Fruit fly (Drosophila melanogaster) whole organism, pupa: ENCODE results near the gene His4r.

ENCODE experiments used
- CG10348 ChIP-seq: fragments of 200-800 bp; sonication (Bioruptor generic); IDR thresholded peaks from 2 replicates; pipeline ENCODE4 v1.3.6; 2022; ENCODE audit warnings: missing biosample characterization, missing genetic modification characterization
- CG12605 ChIP-seq: fragments of 200-800 bp; sonication (Bioruptor generic); IDR thresholded peaks from 2 replicates; pipeline ENCODE4 v1.3.6; 2022; ENCODE audit warnings: missing biosample characterization, missing genetic modification characterization
- CG13204 ChIP-seq: fragments of 200-800 bp; sonication (Bioruptor generic); optimal IDR thresholded peaks from 2 replicates; lab custom pipeline; 2018; ENCODE audit warnings: missing biosample characterization, mild to moderate bottlenecking, missing genetic modification characterization, moderate library complexity
- CG14655 ChIP-seq: fragments of 200-800 bp; sonication (Bioruptor generic); optimal IDR thresholded peaks from 3 replicates; lab custom pipeline; 2017; ENCODE audit warnings: mild to moderate bottlenecking, missing biosample characterization, missing genetic modification reagents, missing genetic modification characterization
- CG15710 ChIP-seq: fragments of 200-800 bp; sonication (Bioruptor generic); optimal IDR thresholded peaks from 2 replicates; lab custom pipeline; 2018; ENCODE audit warnings: missing biosample characterization, mild to moderate bottlenecking, missing genetic modification characterization, moderate library complexity
- CG17806 ChIP-seq: fragments of 200-800 bp; sonication (Bioruptor generic); optimal IDR thresholded peaks from 2 replicates; lab custom pipeline; 2018; ENCODE audit warnings: missing biosample characterization, mild to moderate bottlenecking, missing genetic modification characterization, moderate library complexity
- CG32121 ChIP-seq: fragments of 200-800 bp; sonication (Bioruptor generic); IDR thresholded peaks from 2 replicates; pipeline ENCODE4 v1.3.6; 2022; ENCODE audit warnings: missing biosample characterization, missing genetic modification characterization
- CG34367 ChIP-seq: fragments of 200-800 bp; sonication (Bioruptor generic); optimal IDR thresholded peaks from 2 replicates; lab custom pipeline; 2018; ENCODE audit warnings: missing biosample characterization, mild to moderate bottlenecking, missing genetic modification characterization
- CG4496 ChIP-seq: fragments of 200-800 bp; sonication (Bioruptor generic); IDR thresholded peaks from 3 replicates; pipeline ENCODE4 v1.3.6; 2022; ENCODE audit warnings: missing biosample characterization, missing genetic modification characterization
- CG8159 ChIP-seq: fragments of 200-800 bp; sonication (Bioruptor generic); optimal IDR thresholded peaks from 3 replicates; lab custom pipeline; 2018; ENCODE audit warnings: missing biosample characterization, mild to moderate bottlenecking, missing genetic modification characterization, moderate library complexity
- CG8301 ChIP-seq: fragments of 200-800 bp; sonication (Bioruptor generic); optimal IDR thresholded peaks from 2 replicates; lab custom pipeline; 2018; ENCODE audit warnings: missing biosample characterization, mild to moderate bottlenecking, missing genetic modification characterization
- CG9948 ChIP-seq: fragments of 200-800 bp; sonication (Bioruptor generic); optimal IDR thresholded peaks from 2 replicates; lab custom pipeline; 2018; ENCODE audit warnings: missing biosample characterization, mild to moderate bottlenecking, missing genetic modification characterization, moderate library complexity
- D1 ChIP-seq: fragments of 200-800 bp; sonication (Bioruptor generic); optimal IDR thresholded peaks from 2 replicates; lab custom pipeline; 2018; ENCODE audit warnings: missing biosample characterization, mild to moderate bottlenecking, missing genetic modification characterization, moderate library complexity
- EcR ChIP-seq: fragments of 200-800 bp; sonication (Bioruptor generic); optimal IDR thresholded peaks from 3 replicates; lab custom pipeline; 2019; ENCODE audit warnings: missing biosample characterization, missing genetic modification characterization, mild to moderate bottlenecking, moderate library complexity, missing genetic modification reagents
- Ets98B ChIP-seq: fragments of 200-800 bp; sonication (Bioruptor generic); IDR thresholded peaks from 2 replicates; pipeline ENCODE4 v1.3.6; 2022; ENCODE audit warnings: missing biosample characterization, missing genetic modification characterization
- Pif1A ChIP-seq: fragments of 200-800 bp; sonication (Bioruptor generic); optimal IDR thresholded peaks from 3 replicates; lab custom pipeline; 2016; ENCODE audit warnings: missing biosample characterization, missing genetic modification characterization
- Pif1B ChIP-seq: fragments of 200-800 bp; sonication (Bioruptor generic); optimal IDR thresholded peaks from 3 replicates; lab custom pipeline; 2016; ENCODE audit warnings: missing biosample characterization, missing genetic modification characterization
- Snoo ChIP-seq: fragments of 200-800 bp; sonication (Bioruptor generic); optimal IDR thresholded peaks from 3 replicates; lab custom pipeline; 2017; ENCODE audit warnings: missing biosample characterization, mild to moderate bottlenecking, missing genetic modification characterization, inconsistent platforms
- fd96Ca ChIP-seq: fragments of 200-800 bp; sonication (Bioruptor generic); IDR thresholded peaks from 3 replicates; pipeline ENCODE4 v1.3.6; 2022; ENCODE audit warnings: missing biosample characterization, missing genetic modification characterization
- gl ChIP-seq: fragments of 200-800 bp; sonication (Bioruptor generic); optimal IDR thresholded peaks from 2 replicates; lab custom pipeline; 2018; ENCODE audit warnings: missing biosample characterization, mild to moderate bottlenecking, missing genetic modification characterization
- rn ChIP-seq: fragments of 200-800 bp; sonication (Bioruptor generic); IDR thresholded peaks from 2 replicates; pipeline ENCODE4 v1.3.6; 2022; ENCODE audit warnings: missing biosample characterization, missing genetic modification characterization

His4r gene

dm6 chr3R:14655912-14656700 is 30.6 kb downstream of the His4r start:
- no peak for TF ChIP-seq rn (GFP tag; lab: Robert Waterston, UW)
- no peak for TF ChIP-seq Snoo (tag; lab: Kevin White, UChicago)
- TF ChIP-seq CG32121: no peak
- TF ChIP-seq Ets98B (GFP tag; lab: Robert Waterston, UW): no peak
- TF ChIP-seq CG12605 (GFP tag; lab: Robert Waterston, UW): no peak
- TF ChIP-seq CG8159 (tag; lab: Kevin White, UChicago): no peak
- TF ChIP-seq Pif1B (GFP tag; lab: Kevin White, UChicago): peak; percentile 62
- TF ChIP-seq CG4496: no peak
- no peak for TF ChIP-seq EcR (GFP tag; lab: Kevin White, UChicago)
- TF ChIP-seq CG14655: no peak
- TF ChIP-seq D1 (tag; lab: Kevin White, UChicago): no peak
- peak; percentile 39 for TF ChIP-seq Pif1A
- TF ChIP-seq gl (tag; lab: Kevin White, UChicago): no peak
- peak; percentile 26 for TF ChIP-seq CG17806
- TF ChIP-seq CG15710 (tag; lab: Kevin White, UChicago): peak; percentile 3
- TF ChIP-seq CG13204 (GFP tag; lab: Kevin White, UChicago): no peak
- peak; percentile 15 for TF ChIP-seq CG34367
- TF ChIP-seq CG8301 (tag; lab: Kevin White, UChicago): peak; percentile 58
- TF ChIP-seq CG10348 (GFP tag; lab: Robert Waterston, UW): no peak
- TF ChIP-seq fd96Ca (GFP tag; lab: Robert Waterston, UW): peak; percentile 39; the same call in 2 of the 3 replicates
- TF ChIP-seq CG9948 (tag; lab: Kevin White, UChicago): peak; percentile 34

- TF ChIP-seq Ets98B (GFP tag; lab: Robert Waterston, UW) (peak; percentile 73), CG12605 (GFP tag; lab: Robert Waterston, UW) (peak; percentile 65; the same call in 1 of the 2 replicates), Pif1A (no peak), Snoo (tag; lab: Kevin White, UChicago) (peak; percentile 27), CG8159 (tag; lab: Kevin White, UChicago) (peak; percentile 40), CG34367 (peak; percentile 25), fd96Ca (GFP tag; lab: Robert Waterston, UW) (peak; percentile 74; the same call in 2 of the 3 replicates), EcR (GFP tag; lab: Kevin White, UChicago) (no peak), CG17806 (peak; percentile 24), CG14655 (no peak), gl (tag; lab: Kevin White, UChicago) (no peak), Pif1B (GFP tag; lab: Kevin White, UChicago) (peak; percentile 4), rn (GFP tag; lab: Robert Waterston, UW) (no peak), CG9948 (tag; lab: Kevin White, UChicago) (no peak), CG4496 (peak; percentile 56; the same call in 1 of the 3 replicates), CG32121 (peak; percentile 54; the same call in 1 of the 2 replicates), CG15710 (tag; lab: Kevin White, UChicago) (peak; percentile 48), CG8301 (tag; lab: Kevin White, UChicago) (peak; percentile 20), D1 (tag; lab: Kevin White, UChicago) (no peak), CG10348 (GFP tag; lab: Robert Waterston, UW) (no peak), CG13204 (GFP tag; lab: Kevin White, UChicago) (no peak)
Measured at dm6 chr3R:14656760-14657604, 31.4 kb downstream of the His4r start, which contains the start of gene CG3505. CG3505 (plus strand) TSS chr3R:14657447.

- TF ChIP-seq EcR (GFP tag; lab: Kevin White, UChicago): no peak
- TF ChIP-seq CG4496: no peak
- TF ChIP-seq rn (GFP tag; lab: Robert Waterston, UW): no peak
- TF ChIP-seq Ets98B (GFP tag; lab: Robert Waterston, UW): no peak
- no peak for TF ChIP-seq gl (tag; lab: Kevin White, UChicago)
Measured at dm6 chr3R:14657605-14657910, 32.0 kb downstream of the His4r start.

- TF ChIP-seq CG17806 (no peak), fd96Ca (GFP tag; lab: Robert Waterston, UW) (no peak), CG8159 (tag; lab: Kevin White, UChicago) (no peak), CG15710 (tag; lab: Kevin White, UChicago) (no peak), CG13204 (GFP tag; lab: Kevin White, UChicago) (no peak), CG10348 (GFP tag; lab: Robert Waterston, UW) (no peak), EcR (GFP tag; lab: Kevin White, UChicago) (no peak), gl (tag; lab: Kevin White, UChicago) (no peak), CG12605 (GFP tag; lab: Robert Waterston, UW) (no peak), Snoo (tag; lab: Kevin White, UChicago) (no peak)
Measured at dm6 chr3R:14658170-14658569, 32.6 kb downstream of the His4r start.

dm6 chr3R:14659354-14659804 is 33.8 kb downstream of the His4r start, which contains the start of gene Hexim:
Hexim (plus strand) TSS chr3R:14659438.
- TF ChIP-seq fd96Ca (GFP tag; lab: Robert Waterston, UW) (no peak), Snoo (tag; lab: Kevin White, UChicago) (peak; percentile 26), CG32121 (no peak), CG8159 (tag; lab: Kevin White, UChicago) (no peak), CG17806 (peak; percentile 20), CG14655 (no peak), CG10348 (GFP tag; lab: Robert Waterston, UW) (no peak), CG13204 (GFP tag; lab: Kevin White, UChicago) (no peak), CG8301 (tag; lab: Kevin White, UChicago) (no peak), CG34367 (no peak), CG15710 (tag; lab: Kevin White, UChicago) (peak; percentile 29), Pif1B (GFP tag; lab: Kevin White, UChicago) (no peak), rn (GFP tag; lab: Robert Waterston, UW) (no peak), CG12605 (GFP tag; lab: Robert Waterston, UW) (no peak; the same call in 1 of the 2 replicates), CG4496 (peak; percentile 52; the same call in 2 of the 3 replicates), gl (tag; lab: Kevin White, UChicago) (peak; percentile 31), EcR (GFP tag; lab: Kevin White, UChicago) (peak; percentile 40), Ets98B (GFP tag; lab: Robert Waterston, UW) (peak; percentile 52), D1 (tag; lab: Kevin White, UChicago) (no peak), CG9948 (tag; lab: Kevin White, UChicago) (no peak), Pif1A (no peak)
- TF ChIP-seq, all 21 proteins: peak for 7
